Fruit fly (Drosophila melanogaster) whole organism, embryonic: ENCODE data around the gene Eip63E.

Experiments used
- Antp ChIP-seq: fragments of 200-800 bp; sonication (Bioruptor generic); optimal IDR thresholded peaks from 3 replicates; lab custom pipeline; 2016; ENCODE audit warnings: missing biosample characterization, missing genetic modification characterization
- Awh ChIP-seq: fragments of 200-800 bp; sonication (Bioruptor generic); IDR thresholded peaks from 2 replicates; pipeline ENCODE4, ENCODE4 v1.3.6; 2022; ENCODE audit warnings: missing biosample characterization, missing genetic modification characterization
- B-H1 ChIP-seq: fragments of 200-800 bp; sonication (Bioruptor generic); IDR thresholded peaks from 3 replicates; pipeline ENCODE4 v1.3.6; 2022; ENCODE audit warnings: missing biosample characterization, missing genetic modification characterization
- Bgb ChIP-seq: fragments of 200-800 bp; sonication (Bioruptor generic); IDR thresholded peaks from 2 replicates; pipeline ENCODE4 v1.3.6; 2022; ENCODE audit warnings: missing biosample characterization, missing genetic modification characterization; ENCODE audit not compliant: partially characterized antibody
- CG10565 ChIP-seq: fragments of 200-800 bp; sonication (Bioruptor generic); optimal IDR thresholded peaks from 3 replicates; lab custom pipeline; 2016; ENCODE audit warnings: missing biosample characterization, mild to moderate bottlenecking, missing genetic modification characterization
- CG11085 ChIP-seq: fragments of 200-800 bp; sonication (Bioruptor generic); IDR thresholded peaks from 2 replicates; pipeline ENCODE4 v1.3.6; 2022; ENCODE audit warnings: missing biosample characterization, missing genetic modification characterization
- CG11456 ChIP-seq: fragments of 200-800 bp; sonication (Bioruptor generic); IDR thresholded peaks from 3 replicates; pipeline ENCODE4 v1.3.6; 2022; ENCODE audit warnings: missing biosample characterization, missing genetic modification characterization
- CG12744 ChIP-seq: fragments of 200-800 bp; sonication (Bioruptor generic); optimal IDR thresholded peaks from 2 replicates; lab custom pipeline; 2016; ENCODE audit warnings: missing biosample characterization, missing genetic modification characterization
- CG12769 ChIP-seq: fragments of 200-800 bp; sonication (Bioruptor generic); optimal IDR thresholded peaks from 2 replicates; lab custom pipeline; 2019; ENCODE audit warnings: missing biosample characterization, mild to moderate bottlenecking, missing genetic modification characterization, moderate library complexity
- CG14860 ChIP-seq: fragments of 200-800 bp; sonication (Bioruptor generic); IDR thresholded peaks from 3 replicates; pipeline ENCODE4 v1.3.6; 2022; ENCODE audit warnings: missing biosample characterization, missing genetic modification characterization; ENCODE audit not compliant: partially characterized antibody
- CG15011 ChIP-seq: fragments of 200-800 bp; sonication (Bioruptor generic); optimal IDR thresholded peaks from 3 replicates; lab custom pipeline; 2018; ENCODE audit warnings: missing biosample characterization, mild to moderate bottlenecking, missing genetic modification characterization
- CG15269 ChIP-seq: fragments of 200-800 bp; sonication (Bioruptor generic); optimal IDR thresholded peaks from 2 replicates; lab custom pipeline; 2018; ENCODE audit warnings: missing biosample characterization, mild to moderate bottlenecking, missing genetic modification characterization, moderate library complexity
- CG16813 ChIP-seq: fragments of 200-800 bp; sonication (Bioruptor generic); IDR thresholded peaks from 3 replicates; pipeline ENCODE4 v1.3.6; 2022; ENCODE audit warnings: missing biosample characterization, missing genetic modification characterization; ENCODE audit not compliant: partially characterized antibody
- CG17186 ChIP-seq: fragments of 200-800 bp; sonication (Bioruptor generic); optimal IDR thresholded peaks from 3 replicates; lab custom pipeline; 2017; ENCODE audit warnings: missing biosample characterization, missing genetic modification reagents, missing genetic modification characterization
- CG17328 ChIP-seq: fragments of 200-800 bp; sonication (Bioruptor generic); IDR thresholded peaks from 2 replicates; pipeline ENCODE4 v1.3.6; 2022; ENCODE audit warnings: missing biosample characterization, missing genetic modification characterization
- CG3726 ChIP-seq: fragments of 200-800 bp; sonication (Bioruptor generic); IDR thresholded peaks from 3 replicates; pipeline ENCODE4, ENCODE4 v1.3.6; 2022; ENCODE audit warnings: missing biosample characterization, missing genetic modification characterization
- CG4730 ChIP-seq: fragments of 200-800 bp; sonication (Bioruptor generic); IDR thresholded peaks from 2 replicates; pipeline ENCODE4 v1.3.6; 2022; ENCODE audit warnings: missing biosample characterization, missing genetic modification characterization
- CG5953 ChIP-seq: fragments of 200-800 bp; sonication (Bioruptor generic); IDR thresholded peaks from 2 replicates; pipeline ENCODE4 v1.3.6; 2022; ENCODE audit warnings: missing biosample characterization, missing genetic modification characterization
- CG7963 ChIP-seq: fragments of 200-800 bp; sonication (Bioruptor generic); IDR thresholded peaks from 3 replicates; pipeline ENCODE4 v1.3.6; 2022; ENCODE audit warnings: missing biosample characterization, missing genetic modification characterization; ENCODE audit not compliant: partially characterized antibody
- CG8478 ChIP-seq: fragments of >200 bp; optimal IDR thresholded peaks from 2 replicates; lab custom pipeline; 2018
- CG9215 ChIP-seq: fragments of 200-800 bp; sonication (Bioruptor generic); IDR thresholded peaks from 2 replicates; pipeline ENCODE4 v1.3.6; 2022; ENCODE audit warnings: missing biosample characterization, missing genetic modification characterization
- CG9437 ChIP-seq: fragments of 200-800 bp; sonication (Bioruptor generic); optimal IDR thresholded peaks from 2 replicates; lab custom pipeline; 2018; ENCODE audit warnings: missing biosample characterization, mild to moderate bottlenecking, missing genetic modification characterization
- CG9876 ChIP-seq: fragments of 200-800 bp; sonication (Bioruptor generic); optimal IDR thresholded peaks from 2 replicates; lab custom pipeline; 2016; ENCODE audit warnings: missing biosample characterization, missing genetic modification characterization
- CTCF ChIP-seq: fragments of 200-800 bp; sonication (Bioruptor generic); optimal IDR thresholded peaks from 2 replicates; lab custom pipeline; 2017; ENCODE audit warnings: missing biosample characterization, mild to moderate bottlenecking, missing genetic modification characterization, moderate library complexity
- D19B ChIP-seq: fragments of 200-800 bp; sonication (Bioruptor generic); optimal IDR thresholded peaks from 2 replicates; lab custom pipeline; 2017; ENCODE audit warnings: missing biosample characterization, mild to moderate bottlenecking, missing genetic modification characterization
- Dip2 ChIP-seq: fragments of 200-800 bp; sonication (Bioruptor generic); IDR thresholded peaks from 2 replicates; pipeline ENCODE4 v1.3.6; 2022; ENCODE audit warnings: missing biosample characterization, missing genetic modification characterization
- Eip74EF ChIP-seq, 2 experiments: fragments of 200-800 bp in 1 of 2; fragments of >200 bp in 1 of 2; sonication (Bioruptor generic) in 1 of 2; optimal IDR thresholded peaks; 2 replicates each; lab custom pipeline; 2017 to 2019; ENCODE audit warnings: missing biosample characterization in 2 of 2, missing genetic modification characterization in 2 of 2, mild to moderate bottlenecking in 1 of 2, moderate library complexity in 1 of 2
- Fer1 ChIP-seq: fragments of 200-800 bp; sonication (Bioruptor generic); optimal IDR thresholded peaks from 2 replicates; lab custom pipeline; 2017; ENCODE audit warnings: missing biosample characterization, mild to moderate bottlenecking, missing genetic modification characterization
- HLH4C ChIP-seq: fragments of 200-800 bp; sonication (Bioruptor generic); IDR thresholded peaks from 3 replicates; pipeline ENCODE4 v1.3.6; 2022; ENCODE audit warnings: missing biosample characterization, missing genetic modification characterization; ENCODE audit not compliant: partially characterized antibody
- MESR4 ChIP-seq: fragments of 200-800 bp; sonication (Bioruptor generic); optimal IDR thresholded peaks from 2 replicates; lab custom pipeline; 2018; ENCODE audit warnings: missing biosample characterization, mild to moderate bottlenecking, missing genetic modification characterization, moderate library complexity
- Neu2 ChIP-seq: fragments of 200-800 bp; sonication (Bioruptor generic); optimal IDR thresholded peaks from 3 replicates; lab custom pipeline; 2016; ENCODE audit warnings: missing biosample characterization, missing genetic modification characterization, borderline replicate concordance
- Poxn ChIP-seq: fragments of 200-800 bp; sonication (Bioruptor generic); IDR thresholded peaks from 2 replicates; pipeline ENCODE4 v1.3.6; 2022; ENCODE audit warnings: missing biosample characterization, missing genetic modification characterization
- Six4 ChIP-seq: fragments of 200-800 bp; sonication (Bioruptor generic); optimal IDR thresholded peaks from 2 replicates; lab custom pipeline; 2016; ENCODE audit warnings: missing biosample characterization, missing genetic modification characterization
- dan ChIP-seq: fragments of 200-800 bp; sonication (Bioruptor generic); IDR thresholded peaks from 2 replicates; pipeline ENCODE4 v1.3.6; 2022; ENCODE audit warnings: missing biosample characterization, missing genetic modification characterization
- dmrt99B ChIP-seq: fragments of 200-800 bp; sonication (Bioruptor generic); optimal IDR thresholded peaks from 2 replicates; lab custom pipeline; 2018; ENCODE audit warnings: missing biosample characterization, mild to moderate bottlenecking, missing genetic modification characterization, moderate library complexity
- dysf ChIP-seq: fragments of 200-800 bp; sonication (Bioruptor generic); IDR thresholded peaks from 3 replicates; pipeline ENCODE4 v1.3.6; 2022; ENCODE audit warnings: missing biosample characterization, missing genetic modification characterization
- gce ChIP-seq: fragments of 200-800 bp; sonication (Bioruptor generic); IDR thresholded peaks from 3 replicates; pipeline ENCODE4 v1.3.6; 2022; ENCODE audit warnings: missing biosample characterization, missing genetic modification characterization
- gcm2 ChIP-seq: fragments of 200-800 bp; sonication (Bioruptor generic); optimal IDR thresholded peaks from 2 replicates; lab custom pipeline; 2016; ENCODE audit warnings: missing biosample characterization, missing genetic modification characterization
- nerfin-2 ChIP-seq: fragments of 200-800 bp; sonication (Bioruptor generic); IDR thresholded peaks from 2 replicates; pipeline ENCODE4 v1.3.6; 2022; ENCODE audit warnings: missing biosample characterization, missing genetic modification characterization; ENCODE audit not compliant: partially characterized antibody
- otp ChIP-seq: fragments of 200-800 bp; sonication (Bioruptor generic); IDR thresholded peaks from 3 replicates; pipeline ENCODE4, ENCODE4 v1.3.6; 2022; ENCODE audit warnings: missing biosample characterization, missing genetic modification characterization
- pb ChIP-seq: fragments of 200-800 bp; sonication (Bioruptor generic); optimal IDR thresholded peaks from 3 replicates; lab custom pipeline; 2016; ENCODE audit warnings: missing biosample characterization, missing genetic modification characterization
- repo ChIP-seq: fragments of 200-800 bp; sonication (Bioruptor generic); optimal IDR thresholded peaks from 2 replicates; lab custom pipeline; 2016; ENCODE audit warnings: missing biosample characterization, missing genetic modification characterization
- ro ChIP-seq: fragments of 200-800 bp; sonication (Bioruptor generic); IDR thresholded peaks from 2 replicates; pipeline ENCODE4 v1.3.6; 2022; ENCODE audit warnings: missing biosample characterization, missing genetic modification characterization
- salm ChIP-seq: fragments of 200-800 bp; sonication (Bioruptor generic); optimal IDR thresholded peaks from 2 replicates; lab custom pipeline; 2018; ENCODE audit warnings: missing biosample characterization, mild to moderate bottlenecking, missing genetic modification characterization
- sd ChIP-seq: fragments of 200-800 bp; sonication (Bioruptor generic); optimal IDR thresholded peaks from 3 replicates; lab custom pipeline; 2018; ENCODE audit warnings: missing biosample characterization, mild to moderate bottlenecking, missing genetic modification characterization, moderate library complexity
- sim ChIP-seq: fragments of 200-800 bp; sonication (Bioruptor generic); IDR thresholded peaks from 2 replicates; pipeline ENCODE4 v1.3.6; 2022; ENCODE audit warnings: missing biosample characterization, missing genetic modification characterization
- sisA ChIP-seq: fragments of 200-800 bp; sonication (Bioruptor generic); IDR thresholded peaks from 2 replicates; pipeline ENCODE4 v1.3.6; 2022; ENCODE audit warnings: missing biosample characterization, missing genetic modification characterization
- tx ChIP-seq: fragments of 200-800 bp; sonication (Bioruptor generic); optimal IDR thresholded peaks from 2 replicates; lab custom pipeline; 2016; ENCODE audit warnings: missing biosample characterization, missing genetic modification characterization
- vfl ChIP-seq: fragments of 200-800 bp; sonication (Bioruptor generic); optimal IDR thresholded peaks from 2 replicates; lab custom pipeline; 2016; ENCODE audit warnings: missing biosample characterization, missing genetic modification characterization
- wdn ChIP-seq: fragments of 200-800 bp; sonication (Bioruptor generic); IDR thresholded peaks from 2 replicates; pipeline ENCODE4 v1.3.6; 2022; ENCODE audit warnings: missing biosample characterization, missing genetic modification characterization

Eip63E gene

DNA sequence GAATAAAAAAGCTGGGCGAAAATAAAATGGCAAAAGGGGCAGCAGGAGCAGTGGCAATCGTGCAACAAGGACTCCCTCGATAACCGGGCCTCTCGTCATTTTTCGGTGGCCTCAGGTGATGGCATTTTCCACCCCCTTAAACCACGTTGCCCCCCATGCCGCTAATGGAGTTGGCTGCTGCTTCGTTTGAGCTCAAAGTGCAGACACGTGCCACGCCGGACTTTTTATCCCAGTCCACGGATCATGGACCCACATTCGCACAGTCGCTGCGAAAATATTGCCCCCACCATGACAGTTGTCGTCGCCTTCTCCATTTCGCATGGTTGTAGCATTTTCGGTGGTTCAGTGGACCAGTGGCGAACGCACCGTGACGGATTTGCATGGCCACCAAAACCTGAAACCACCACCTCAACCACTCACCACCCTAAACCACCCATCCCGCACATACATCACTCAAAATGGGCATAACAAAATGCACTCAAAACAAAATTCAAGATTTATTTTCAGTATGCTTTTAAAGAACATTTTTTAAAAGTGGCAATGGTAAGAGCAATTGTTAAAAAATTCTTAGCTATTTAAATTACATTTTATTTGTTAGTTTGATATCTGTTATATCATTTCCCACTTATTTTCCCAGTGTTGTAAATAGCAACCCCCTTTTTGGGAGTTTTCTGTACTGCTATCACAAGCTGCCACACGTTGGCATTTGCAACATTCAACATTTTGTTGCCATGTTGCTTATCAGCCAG lies 51.4 kb downstream of the Eip63E start (continued):
- no peak for TF ChIP-seq Neu2 (GFP tag; lab: Kevin White, UChicago)
- peak; percentile 24 for TF ChIP-seq CG15011 (GFP tag; lab: Kevin White, UChicago)
- TF ChIP-seq CG16813 (GFP tag; lab: Robert Waterston, UW): no peak
- peak; percentile 23; the same call in 1 of the 2 replicates for TF ChIP-seq ro (GFP tag; lab: Robert Waterston, UW)
- TF ChIP-seq CG10565: no peak
- peak; percentile 59; the same call in 2 of the 3 replicates for TF ChIP-seq otp (GFP tag; lab: Robert Waterston, UW)
- peak; percentile 42 for TF ChIP-seq sd (tag; lab: Kevin White, UChicago)
- no peak for TF ChIP-seq vfl (GFP tag; lab: Kevin White, UChicago)
- TF ChIP-seq CG12769 (tag; lab: Kevin White, UChicago): peak; percentile 78
- peak in 1 of 2 experiments; percentile 71 for TF ChIP-seq Eip74EF (GFP tag; optimal IDR thresholded peaks at IDR 0.05; lab: Kevin White, UChicago)
- TF ChIP-seq CTCF (GFP tag; lab: Kevin White, UChicago): no peak
- 0 out of 2 replicates have a peak, but pooled peaks have one; percentile 38 for TF ChIP-seq sim (GFP tag; lab: Robert Waterston, UW)
- no peak for TF ChIP-seq D19B
- peak; percentile 18 for TF ChIP-seq CG12744
- no peak for TF ChIP-seq CG9876 (GFP tag; lab: Kevin White, UChicago)
- no peak for TF ChIP-seq CG9215 (GFP tag; lab: Robert Waterston, UW)
- TF ChIP-seq dysf (GFP tag; lab: Robert Waterston, UW): peak; percentile 79
- TF ChIP-seq Bgb (GFP tag; lab: Robert Waterston, UW): no peak
- TF ChIP-seq Poxn (GFP tag; lab: Robert Waterston, UW): no peak
- no peak for TF ChIP-seq CG17186 (GFP tag; lab: Kevin White, UChicago)
- TF ChIP-seq gce (GFP tag; lab: Robert Waterston, UW): 0 out of 3 replicates have a peak, but pooled peaks have one; percentile 41
- peak; percentile 41 for TF ChIP-seq pb (GFP tag; lab: Kevin White, UChicago)
- peak; percentile 68 for TF ChIP-seq Awh (GFP tag; lab: Robert Waterston, UW)
- peak; percentile 49; the same call in 1 of the 2 replicates for TF ChIP-seq CG5953
- TF ChIP-seq CG15269: peak; percentile 73
- no peak for TF ChIP-seq Dip2 (GFP tag; lab: Robert Waterston, UW)
- TF ChIP-seq CG7963 (GFP tag; lab: Robert Waterston, UW): no peak
- no peak for TF ChIP-seq gcm2
- TF ChIP-seq CG11085 (GFP tag; lab: Robert Waterston, UW): no peak
- TF ChIP-seq dmrt99B (tag; lab: Kevin White, UChicago): peak; percentile 84
- TF ChIP-seq sisA: peak; percentile 71
- TF ChIP-seq HLH4C (GFP tag; lab: Robert Waterston, UW): no peak
- TF ChIP-seq CG14860 (GFP tag; lab: Robert Waterston, UW): no peak
- no peak for TF ChIP-seq MESR4 (GFP tag; lab: Kevin White, UChicago)
- TF ChIP-seq nerfin-2 (GFP tag; lab: Robert Waterston, UW): no peak
- peak; percentile 30; the same call in 1 of the 3 replicates for TF ChIP-seq CG11456 (GFP tag; lab: Robert Waterston, UW)
- TF ChIP-seq dan (GFP tag; lab: Robert Waterston, UW): no peak
- TF ChIP-seq CG9437 (GFP tag; lab: Kevin White, UChicago): peak; percentile 32
- TF ChIP-seq CG3726 (GFP tag; lab: Robert Waterston, UW): no peak
- TF ChIP-seq Six4 (GFP tag; lab: Kevin White, UChicago): peak; percentile 64
- peak; percentile 41 for TF ChIP-seq Antp (GFP tag; lab: Kevin White, UChicago)
- peak; percentile 43; the same call in 1 of the 2 replicates for TF ChIP-seq CG4730 (GFP tag; lab: Robert Waterston, UW)
- peak; percentile 38 for TF ChIP-seq tx
- peak; percentile 38 for TF ChIP-seq repo (GFP tag; lab: Kevin White, UChicago)
- peak; percentile 54 for TF ChIP-seq salm (tag; lab: Kevin White, UChicago)
- TF ChIP-seq Fer1 (GFP tag; lab: Kevin White, UChicago): peak; percentile 80
- TF ChIP-seq B-H1 (GFP tag; lab: Robert Waterston, UW): no peak
- no peak for TF ChIP-seq CG8478 (lab: Kevin White, UChicago)
- TF ChIP-seq CG17328 (GFP tag; lab: Robert Waterston, UW): peak; percentile 79
- no peak for TF ChIP-seq wdn
